Worm (Caenorhabditis elegans) whole organism, young adult: ENCODE measurements around the gene nfm-1.
"Not testable (repeated sequence)": the region's sequence is repeated elsewhere in the genome, so short reads cannot be mapped to it uniquely, and the experiment has no call there.

ENCODE experiments used
- Y95B8A.8 ChIP-seq: fragments of 200-800 bp; sonication (Bioruptor generic); IDR thresholded peaks from 2 replicates; pipeline ENCODE4 v1.3.6; 2022; ENCODE audit warnings: missing genetic modification reagents, missing genetic modification characterization, missing compliant biosample characterization
- ama-1 ChIP-seq, 3 experiments: fragments of 150-350 bp in 1 of 3; sonication (generic microtip) in 2 of 3; optimal IDR thresholded peaks; 2 replicates each; lab custom pipeline; 2014 to 2018; ENCODE audit warnings: missing biosample characterization in 2 of 3, missing genetic modification characterization in 2 of 3, missing genetic modification reagents in 2 of 3
- ekl-4 ChIP-seq: fragments of 200-800 bp; sonication (Bioruptor generic); IDR thresholded peaks from 2 replicates; pipeline ENCODE4 v1.3.6; 2022; ENCODE audit warnings: missing genetic modification reagents, missing genetic modification characterization, missing compliant biosample characterization
- lin-35 ChIP-seq, 3 experiments: fragments of 150-350 bp in 2 of 3; sonication (generic microtip) in 1 of 3; optimal IDR thresholded peaks; 2 replicates each; lab custom pipeline; 2014 to 2018; ENCODE audit warnings: missing biosample characterization in 3 of 3, missing genetic modification characterization in 3 of 3, missing genetic modification reagents in 3 of 3
- snpc-3.4 ChIP-seq: sonication (generic microtip); optimal IDR thresholded peaks from 2 replicates; lab custom pipeline; 2017; ENCODE audit warnings: missing genetic modification characterization, mild to moderate bottlenecking, missing compliant biosample characterization, antibody characterized with exemption, moderate library complexity, missing genotype, missing genetic modification reagents
- snpc-4 ChIP-seq, 5 experiments: fragments of 150-350 bp in 1 of 5; sonication (generic microtip) in 4 of 5; optimal IDR thresholded peaks; 2 replicates each; lab custom pipeline; 2014 to 2018; ENCODE audit warnings: missing genetic modification characterization in 5 of 5, missing biosample characterization in 3 of 5, antibody characterized with exemption in 2 of 5, mild to moderate bottlenecking in 2 of 5, missing compliant biosample characterization in 2 of 5, missing genotype in 2 of 5, moderate library complexity in 2 of 5, missing genetic modification reagents in 1 of 5
- unc-130 ChIP-seq: sonication (generic microtip); optimal IDR thresholded peaks from 2 replicates; lab custom pipeline; 2016; ENCODE audit warnings: missing genetic modification reagents, missing genetic modification characterization, missing compliant biosample characterization

ce11 chrIII:6188020-6188419, 28.8 kb downstream of the nfm-1 start:
- TF ChIP-seq snpc-4 (GFP tag; optimal IDR thresholded peaks at IDR 0.05; lab: Kevin White, UChicago); snpc-4 (tag; optimal IDR thresholded peaks at IDR 0.05; lab: Kevin White, UChicago); ama-1 (optimal IDR thresholded peaks at IDR 0.05; lab: Kevin White, UChicago); ama-1 (GFP tag; optimal IDR thresholded peaks at IDR 0.05; lab: Kevin White, UChicago); unc-130 (GFP tag; lab: Kevin White, UChicago); ekl-4 (GFP tag; lab: Robert Waterston, UW); lin-35 (GFP tag; optimal IDR thresholded peaks at IDR 0.05; lab: Kevin White, UChicago); Y95B8A.8 (GFP tag; lab: Robert Waterston, UW); snpc-3.4 (tag; lab: Kevin White, UChicago): not testable (repeated sequence)
